Worm (Caenorhabditis elegans): Measurements from ENCODE around the gene ugt-33.

Gene ugt-33

ce11 chrV:10535325-10535724 is 42.1 kb downstream of the ugt-33 start (continued):
- TF ChIP-seq pha-4 (GFP tag; IDR thresholded peaks at IDR 0.05), result no peak
- TF ChIP-seq pha-4 (tag; optimal IDR thresholded peaks at IDR 0.05), result no peak
- no peak for TF ChIP-seq ceh-20 (GFP tag; IDR thresholded peaks at IDR 0.05)
- no peak for TF ChIP-seq arid-1 (GFP tag; conservative IDR thresholded peaks at IDR 0.05)
- TF ChIP-seq lin-29 (GFP tag; IDR thresholded peaks at IDR 0.05), result no peak
- TF ChIP-seq F26F4.8 (GFP tag; conservative IDR thresholded peaks at IDR 0.05), result 0 out of 2 replicates have a peak, but pooled peaks have one; percentile 34
- peak; percentile 79 for TF ChIP-seq hlh-30 (tag; optimal IDR thresholded peaks at IDR 0.05; ENCODE audit: insufficient read depth)
- no peak for TF ChIP-seq daf-12 (tag; optimal IDR thresholded peaks at IDR 0.05)
- TF ChIP-seq F44E2.7 (GFP tag; IDR thresholded peaks at IDR 0.05), result no peak
- no peak for TF ChIP-seq lim-7 (GFP tag; IDR thresholded peaks at IDR 0.05)
- TF ChIP-seq T20F7.1 (GFP tag; optimal IDR thresholded peaks at IDR 0.05), result peak; percentile 8
- TF ChIP-seq hmg-1.1 (GFP tag; IDR thresholded peaks at IDR 0.05), result 0 out of 2 replicates have a peak, but pooled peaks have one; percentile 18
- peak; percentile 41 for TF ChIP-seq mes-2 (tag; optimal IDR thresholded peaks at IDR 0.05; ENCODE audit: poor library complexity, severe bottlenecking)
- no peak for TF ChIP-seq ces-1 (GFP tag; optimal IDR thresholded peaks at IDR 0.05)
- no peak for TF ChIP-seq saeg-2 (GFP tag; IDR thresholded peaks at IDR 0.05)
- no peak for TF ChIP-seq unc-130 (GFP tag; optimal IDR thresholded peaks at IDR 0.05)
- TF ChIP-seq dve-1 (tag; optimal IDR thresholded peaks at IDR 0.05; ENCODE audit: insufficient read depth), result peak; percentile 61

ce11 chrV:10536095-10536691 is 43.0 kb downstream of the ugt-33 start, which contains the start of gene ppm-1.A:
ppm-1.A (minus strand) TSS chrV:10536388.
- TF ChIP-seq lsy-2 (tag; optimal IDR thresholded peaks at IDR 0.05) (peak in 1 of 2 experiments; percentile 21), dmd-6 (GFP tag; IDR thresholded peaks at IDR 0.05) (peak; percentile 46), ama-1 (optimal IDR thresholded peaks at IDR 0.05) (peak; percentile 18), mxl-3 (GFP tag; optimal IDR thresholded peaks at IDR 0.05) (no peak), hlh-30 (tag; optimal IDR thresholded peaks at IDR 0.05; ENCODE audit: insufficient read depth) (peak; percentile 82), pha-4 (GFP tag; IDR thresholded peaks at IDR 0.05) (no peak), pha-4 (tag; optimal IDR thresholded peaks at IDR 0.05) (no peak), Y105C5A.15 (GFP tag; IDR thresholded peaks at IDR 0.05) (no peak), F44E2.7 (GFP tag; IDR thresholded peaks at IDR 0.05) (no peak), nhr-77 (tag; optimal IDR thresholded peaks at IDR 0.05) (peak; percentile 54), sdz-12 (GFP tag; optimal IDR thresholded peaks at IDR 0.05) (no peak), ceh-20 (GFP tag; IDR thresholded peaks at IDR 0.05) (peak; percentile 20; the same call in 1 of the 2 replicates), snpc-4 (tag; optimal IDR thresholded peaks at IDR 0.05) (no peak), fkh-10 (GFP tag; optimal IDR thresholded peaks at IDR 0.05) (no peak), R02D3.7 (tag; optimal IDR thresholded peaks at IDR 0.05) (no peak), unc-62 (GFP tag; optimal IDR thresholded peaks at IDR 0.05 in 1 of 2) (peak in 1 of 2 experiments; percentile 93), unc-62 (tag; optimal IDR thresholded peaks at IDR 0.05) (no peak), nhr-28 (tag; optimal IDR thresholded peaks at IDR 0.05) (peak; percentile 64), hlh-11 (tag; optimal IDR thresholded peaks at IDR 0.05) (peak; percentile 35), nhr-10 (tag; optimal IDR thresholded peaks at IDR 0.05) (no peak), daf-19 (GFP tag; conservative IDR thresholded peaks at IDR 0.05) (no peak), hif-1 (tag; optimal IDR thresholded peaks at IDR 0.05) (peak in 1 of 2 experiments; percentile 63), dve-1 (tag; optimal IDR thresholded peaks at IDR 0.05; ENCODE audit: insufficient read depth) (peak; percentile 30), ztf-7 (tag; optimal IDR thresholded peaks at IDR 0.05) (no peak)

- TF ChIP-seq egl-43 (GFP tag; IDR thresholded peaks at IDR 0.05) (peak; percentile 66; the same call in 1 of the 2 replicates), mdt-29 (GFP tag; IDR thresholded peaks at IDR 0.05) (no peak), ceh-28 (tag; optimal IDR thresholded peaks at IDR 0.05) (peak; percentile 44), F49E8.2 (tag; optimal IDR thresholded peaks at IDR 0.05; ENCODE audit: borderline replicate concordance) (no peak), lin-39 (tag; optimal IDR thresholded peaks at IDR 0.05) (no peak), hmg-1.1 (GFP tag; IDR thresholded peaks at IDR 0.05) (peak; percentile 89), mxl-3 (GFP tag; optimal IDR thresholded peaks at IDR 0.05) (peak; percentile 94), lin-1 (GFP tag; IDR thresholded peaks at IDR 0.05) (0 out of 2 replicates have a peak, but pooled peaks have one; percentile 29), snpc-4 (tag; optimal IDR thresholded peaks at IDR 0.05) (peak; percentile 38), lin-15B (tag; optimal IDR thresholded peaks at IDR 0.05) (peak; percentile 8), nhr-10 (tag; optimal IDR thresholded peaks at IDR 0.05) (no peak), F26F4.8 (GFP tag; conservative IDR thresholded peaks at IDR 0.05) (no peak), lir-3 (tag; optimal IDR thresholded peaks at IDR 0.05) (no peak), tag-97 (GFP tag; IDR thresholded peaks at IDR 0.05) (no peak), tra-1 (GFP tag; IDR thresholded peaks at IDR 0.05) (peak; percentile 64; the same call in 1 of the 2 replicates), nhr-41 (GFP tag; IDR thresholded peaks at IDR 0.05) (no peak), lin-13 (GFP tag; optimal IDR thresholded peaks at IDR 0.05) (peak; percentile 90), unc-62 (GFP tag; optimal IDR thresholded peaks at IDR 0.05 in 1 of 2) (peak in 1 of 2 experiments; percentile 99), unc-62 (tag; optimal IDR thresholded peaks at IDR 0.05) (no peak)
Observed at ce11 chrV:10536808-10537207, 43.6 kb downstream of the ugt-33 start.

Measured in whole organism, L4 larva.